Worm (Caenorhabditis elegans): ENCODE data around the gene C05C10.5.
A peak's percentile ranks its signal among the peaks of the same experiment; 100 is the strongest.

The C05C10.5 gene

DNA sequence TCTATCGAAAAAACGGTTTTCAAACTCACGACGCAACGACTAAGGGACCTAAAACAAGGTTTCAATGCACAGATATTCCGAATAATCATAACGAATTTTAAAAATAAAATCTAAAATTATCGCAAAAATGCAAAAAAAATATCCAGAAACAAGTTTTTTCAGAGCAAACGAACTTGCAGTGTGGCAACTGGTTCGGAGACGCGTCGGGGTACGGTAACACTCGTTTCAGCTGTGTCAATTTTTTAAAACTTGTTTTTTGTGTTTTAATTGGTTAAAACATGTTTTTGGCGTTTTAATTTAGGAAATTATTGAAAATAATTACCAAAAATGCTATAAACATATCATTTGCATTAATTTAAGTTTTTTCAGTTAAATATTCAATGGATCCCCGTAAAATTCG, 46.4 kb upstream of the C05C10.5 start, which contains the start of gene C08H9.16 (continued):
- TF ChIP-seq sptf-1 (tag; optimal IDR thresholded peaks at IDR 0.05) (no peak), pax-3 (tag; optimal IDR thresholded peaks at IDR 0.05) (no peak), ceh-88 (GFP tag; IDR thresholded peaks at IDR 0.05) (no peak), ceh-90 (tag; optimal IDR thresholded peaks at IDR 0.05) (no peak), elt-3 (tag; optimal IDR thresholded peaks at IDR 0.05) (peak in 1 of 6 experiments; percentile 68), unc-86 (tag; optimal IDR thresholded peaks at IDR 0.05) (no peak), nhr-11 (tag; optimal IDR thresholded peaks at IDR 0.05) (no peak), jun-1 (tag; optimal IDR thresholded peaks at IDR 0.05) (no peak), tbx-2 (tag; optimal IDR thresholded peaks at IDR 0.05) (peak; percentile 31), nhr-20 (tag; optimal IDR thresholded peaks at IDR 0.05) (peak; percentile 7), nhr-85 (tag) (peak; percentile 76), sox-4 (tag; optimal IDR thresholded peaks at IDR 0.05) (no peak), vab-15 (tag; optimal IDR thresholded peaks at IDR 0.05) (no peak), dpl-1 (GFP tag; optimal IDR thresholded peaks at IDR 0.05) (peak; percentile 50 to 71 (median 59)), Y116A8C.19 (tag; optimal IDR thresholded peaks at IDR 0.05; ENCODE audit: borderline replicate concordance) (no peak), isw-1 (GFP tag; IDR thresholded peaks at IDR 0.05) (peak; percentile 9; the same call in 1 of the 2 replicates), ets-5 (GFP tag; IDR thresholded peaks at IDR 0.05) (no peak), tlp-1 (tag; optimal IDR thresholded peaks at IDR 0.05) (no peak), sup-37 (GFP tag; optimal IDR thresholded peaks at IDR 0.05) (no peak), nhr-90 (tag; optimal IDR thresholded peaks at IDR 0.05; ENCODE audit: poor library complexity) (no peak), unc-98 (GFP tag; IDR thresholded peaks at IDR 0.05) (no peak), alr-1 (tag; optimal IDR thresholded peaks at IDR 0.05; ENCODE audit: borderline replicate concordance) (no peak), nhr-77 (tag; optimal IDR thresholded peaks at IDR 0.05) (no peak), efl-3 (GFP tag; optimal IDR thresholded peaks at IDR 0.05) (no peak), ztf-11 (tag; optimal IDR thresholded peaks at IDR 0.05) (no peak), C16A3.4 (tag; optimal IDR thresholded peaks at IDR 0.05) (peak; percentile 65), zag-1 (tag; optimal IDR thresholded peaks at IDR 0.05) (no peak), ceh-8 (GFP tag; optimal IDR thresholded peaks at IDR 0.05) (no peak), mef-2 (tag; optimal IDR thresholded peaks at IDR 0.05) (no peak), mab-9 (GFP tag; IDR thresholded peaks at IDR 0.05) (no peak), lin-15B (tag; optimal IDR thresholded peaks at IDR 0.05) (peak; percentile 46), ces-1 (GFP tag; optimal IDR thresholded peaks at IDR 0.05) (no peak), hpl-2 (GFP tag; optimal IDR thresholded peaks at IDR 0.05) (no peak), unc-130 (tag; optimal IDR thresholded peaks at IDR 0.05) (no peak), unc-30 (tag; optimal IDR thresholded peaks at IDR 0.05) (no peak), pag-3 (tag; optimal IDR thresholded peaks at IDR 0.05; ENCODE audit: borderline replicate concordance, insufficient read depth) (no peak), ceh-63 (GFP tag; optimal IDR thresholded peaks at IDR 0.05) (no peak), fos-1 (tag; optimal IDR thresholded peaks at IDR 0.05) (no peak), elt-2 (tag; optimal IDR thresholded peaks at IDR 0.05) (no peak), nhr-28 (tag; optimal IDR thresholded peaks at IDR 0.05) (no peak), egl-13 (tag; optimal IDR thresholded peaks at IDR 0.05) (no peak), snpc-4 (tag; optimal IDR thresholded peaks at IDR 0.05) (no peak), skn-1 (tag; optimal IDR thresholded peaks at IDR 0.05) (peak; percentile 58), xbp-1 (tag; optimal IDR thresholded peaks at IDR 0.05) (peak; percentile 18), blmp-1 (tag; optimal IDR thresholded peaks at IDR 0.05) (peak; percentile 45), ama-1 (optimal IDR thresholded peaks at IDR 0.05) (no peak), lir-3 (tag; optimal IDR thresholded peaks at IDR 0.05; ENCODE audit: poor library complexity) (no peak), snu-23 (GFP tag; optimal IDR thresholded peaks at IDR 0.05) (no peak), efl-1 (optimal IDR thresholded peaks at IDR 0.05) (peak; percentile 63 to 68), efl-1 (GFP tag; optimal IDR thresholded peaks at IDR 0.05 in 1 of 2) (peak; percentile 53 to 94), zip-4 (GFP tag; optimal IDR thresholded peaks at IDR 0.05) (no peak), nhr-19 (GFP tag; conservative IDR thresholded peaks at IDR 0.05) (peak; percentile 24; the same call in 1 of the 2 replicates), fkh-8 (tag; optimal IDR thresholded peaks at IDR 0.05) (no peak), lin-14 (GFP tag; optimal IDR thresholded peaks at IDR 0.05) (peak; percentile 38)
